Fruit fly (Drosophila melanogaster): Measurements from ENCODE around the gene Pop1.

Pop1 gene

dm6 chrX:5618562-5618961 lies 3.9 kb upstream of the Pop1 start, which contains the start of gene RhoGAP5A (continued):
- TF ChIP-seq CG16815 (GFP tag; optimal IDR thresholded peaks at IDR 0.05): no peak
- no peak for TF ChIP-seq psq (GFP tag; optimal IDR thresholded peaks at IDR 0.05)
- no peak for TF ChIP-seq p53 (GFP tag; optimal IDR thresholded peaks at IDR 0.05)

- TF ChIP-seq Drgx (GFP tag; IDR thresholded peaks at IDR 0.05) (peak; percentile 51), sens (GFP tag) (peak; percentile 55), ac (GFP tag; optimal IDR thresholded peaks at IDR 0.05) (no peak), ttk (GFP tag; IDR thresholded peaks at IDR 0.05) (0 out of 2 replicates have a peak, but pooled peaks have one; percentile 19)
These were observed 12.3 kb downstream of the Pop1 start for dm6 chrX:5634714-5635113.

dm6 chrX:5636529-5637099 lies 14.2 kb downstream of the Pop1 start:
- TF ChIP-seq Hmr (GFP tag; optimal IDR thresholded peaks at IDR 0.05) (no peak), HLHmδ (GFP tag; optimal IDR thresholded peaks at IDR 0.05) (no peak), abd-A (tag; optimal IDR thresholded peaks at IDR 0.05) (peak; percentile 36), CG3065 (GFP tag; optimal IDR thresholded peaks at IDR 0.05) (peak; percentile 8), crol (GFP tag; IDR thresholded peaks at IDR 0.05) (peak; percentile 78), Bgb (GFP tag; IDR thresholded peaks at IDR 0.05; ENCODE audit: partially characterized antibody) (peak; percentile 12; the same call in 1 of the 2 replicates), sens (GFP tag) (peak; percentile 34), yki (optimal IDR thresholded peaks at IDR 0.05) (peak; percentile 6), CG10565 (GFP tag; optimal IDR thresholded peaks at IDR 0.05) (no peak), Oli (tag; optimal IDR thresholded peaks at IDR 0.05) (no peak), zen2 (GFP tag; IDR thresholded peaks at IDR 0.05; ENCODE audit: partially characterized antibody) (no peak), Med (GFP tag) (peak; percentile 56), Camta (GFP tag; optimal IDR thresholded peaks at IDR 0.05) (no peak), Nf-YB (GFP tag; optimal IDR thresholded peaks at IDR 0.05) (peak; percentile 50), stc (GFP tag; IDR thresholded peaks at IDR 0.05) (no peak), CG9817 (tag; optimal IDR thresholded peaks at IDR 0.05) (no peak), Poxn (GFP tag; IDR thresholded peaks at IDR 0.05) (no peak), nerfin-1 (tag; optimal IDR thresholded peaks at IDR 0.05) (peak; percentile 52), CG3838 (GFP tag; optimal IDR thresholded peaks at IDR 0.05) (no peak), CG32767 (GFP tag; IDR thresholded peaks at IDR 0.05) (no peak), Trl (optimal IDR thresholded peaks at IDR 0.05) (peak; percentile 69 to 70), Trl (GFP tag; optimal IDR thresholded peaks at IDR 0.05) (no peak), CG17612 (GFP tag; IDR thresholded peaks at IDR 0.05) (no peak), CG1832 (GFP tag; optimal IDR thresholded peaks at IDR 0.05) (peak; percentile 78), bab2 (GFP tag; optimal IDR thresholded peaks at IDR 0.05) (no peak)

- TF ChIP-seq Med (GFP tag) (peak; percentile 47), CG10321 (GFP tag; IDR thresholded peaks at IDR 0.05) (peak; percentile 63; the same call in 1 of the 2 replicates), CG1832 (GFP tag; optimal IDR thresholded peaks at IDR 0.05) (peak; percentile 90), Nf-YA (GFP tag; IDR thresholded peaks at IDR 0.05) (no peak), Nf-YC (tag; optimal IDR thresholded peaks at IDR 0.05) (peak; percentile 54), CG14965 (GFP tag; optimal IDR thresholded peaks at IDR 0.05; ENCODE audit: borderline replicate concordance) (no peak), en (GFP tag; optimal IDR thresholded peaks at IDR 0.05) (no peak), ind (GFP tag; optimal IDR thresholded peaks at IDR 0.05) (no peak), chinmo (GFP tag; IDR thresholded peaks at IDR 0.05; ENCODE audit: partially characterized antibody) (0 out of 4 replicates have a peak, but pooled peaks have one; percentile 20), Ssrp (tag; optimal IDR thresholded peaks at IDR 0.05) (no peak), ewg (GFP tag; optimal IDR thresholded peaks at IDR 0.05) (peak; percentile 91), CG6272 (GFP tag; IDR thresholded peaks at IDR 0.05) (no peak), Trl (optimal IDR thresholded peaks at IDR 0.05) (peak; percentile 57 to 72), Trl (GFP tag; optimal IDR thresholded peaks at IDR 0.05) (no peak), tio (GFP tag; optimal IDR thresholded peaks at IDR 0.05) (no peak), CHES-1-like (GFP tag; optimal IDR thresholded peaks at IDR 0.05) (no peak), CG6689 (GFP tag; IDR thresholded peaks at IDR 0.05) (no peak), Hr51 (GFP tag; optimal IDR thresholded peaks at IDR 0.05) (peak in 1 of 2 experiments; percentile 7), CG10431 (GFP tag; optimal IDR thresholded peaks at IDR 0.05) (no peak)
These were observed 15.1 kb downstream of the Pop1 start for dm6 chrX:5637543-5637942.
